Worm (Caenorhabditis elegans): ENCODE measurements around the gene F12A10.6.

- no peak for TF ChIP-seq ztf-23 (GFP tag; IDR thresholded peaks at IDR 0.05)
- TF ChIP-seq T22C8.4 (GFP tag; IDR thresholded peaks at IDR 0.05): no peak
- no peak for TF ChIP-seq flt-1 (GFP tag; IDR thresholded peaks at IDR 0.05)
- no peak for TF ChIP-seq klf-2 (GFP tag; conservative IDR thresholded peaks at IDR 0.05)
- no peak for TF ChIP-seq cog-1 (tag; optimal IDR thresholded peaks at IDR 0.05)
- TF ChIP-seq tab-1 (GFP tag; IDR thresholded peaks at IDR 0.05): no peak
- TF ChIP-seq ref-1 (GFP tag; conservative IDR thresholded peaks at IDR 0.05): no peak
- no peak for TF ChIP-seq med-1 (GFP tag; optimal IDR thresholded peaks at IDR 0.05; ENCODE audit: insufficient read depth)
- no peak for TF ChIP-seq ztf-29 (GFP tag; IDR thresholded peaks at IDR 0.05)
These were observed 18.3 kb upstream of the F12A10.6 start for ce11 chrII:5512473-5513097.
